Worm (Caenorhabditis elegans) whole organism, mixed stage, embryonic: Measurements from ENCODE around the gene K03B4.4.

Source experiments
- blmp-1 ChIP-seq: fragments of 150-350 bp; optimal IDR thresholded peaks from 2 replicates; lab custom pipeline; 2014; ENCODE audit warnings: missing biosample characterization, missing genetic modification characterization
- ceh-39 ChIP-seq: fragments of 150-350 bp; optimal IDR thresholded peaks from 2 replicates; lab custom pipeline; 2014; ENCODE audit warnings: missing biosample characterization, missing genetic modification characterization
- ces-1 ChIP-seq: fragments of 150-350 bp; optimal IDR thresholded peaks from 2 replicates; lab custom pipeline; 2014; ENCODE audit warnings: missing biosample characterization, missing genetic modification reagents, missing genetic modification characterization
- cnd-1 ChIP-seq: fragments of 200-800 bp; sonication (Bioruptor generic); optimal IDR thresholded peaks from 2 replicates; lab custom pipeline; 2018; ENCODE audit warnings: mild to moderate bottlenecking, missing genetic modification characterization, missing compliant biosample characterization
- elt-3 ChIP-seq: fragments of 150-350 bp; optimal IDR thresholded peaks from 2 replicates; lab custom pipeline; 2014; ENCODE audit warnings: missing biosample characterization, missing genetic modification characterization
- lin-13 ChIP-seq: fragments of 150-350 bp; optimal IDR thresholded peaks from 2 replicates; lab custom pipeline; 2014; ENCODE audit warnings: missing biosample characterization, missing genetic modification characterization
- lsy-2 ChIP-seq: fragments of 150-350 bp; optimal IDR thresholded peaks from 2 replicates; lab custom pipeline; 2014; ENCODE audit warnings: missing biosample characterization, missing genetic modification characterization
- mab-5 ChIP-seq: fragments of 150-350 bp; optimal IDR thresholded peaks from 2 replicates; lab custom pipeline; 2014; ENCODE audit warnings: missing biosample characterization, missing genetic modification characterization
- mep-1 ChIP-seq: fragments of 150-350 bp; optimal IDR thresholded peaks from 2 replicates; lab custom pipeline; 2017; ENCODE audit warnings: missing biosample characterization, missing genetic modification reagents, missing genetic modification characterization, inconsistent platforms
- nhr-2 ChIP-seq: fragments of 150-350 bp; optimal IDR thresholded peaks from 2 replicates; lab custom pipeline; 2014; ENCODE audit warnings: missing biosample characterization, missing genetic modification characterization
- nhr-76 ChIP-seq: sonication (generic microtip); optimal IDR thresholded peaks from 2 replicates; lab custom pipeline; 2017; ENCODE audit warnings: missing biosample characterization, missing genetic modification characterization
- tbx-8 ChIP-seq: fragments of 200-800 bp; sonication (Bioruptor generic); optimal IDR thresholded peaks from 2 replicates; lab custom pipeline; 2018; ENCODE audit warnings: mild to moderate bottlenecking, missing genetic modification characterization, moderate library complexity, missing compliant biosample characterization
- unc-120 ChIP-seq: sonication (generic microtip); optimal IDR thresholded peaks from 2 replicates; lab custom pipeline; 2017; ENCODE audit warnings: missing genetic modification characterization, missing compliant biosample characterization; ENCODE audit not compliant: poor library complexity, severe bottlenecking

DNA sequence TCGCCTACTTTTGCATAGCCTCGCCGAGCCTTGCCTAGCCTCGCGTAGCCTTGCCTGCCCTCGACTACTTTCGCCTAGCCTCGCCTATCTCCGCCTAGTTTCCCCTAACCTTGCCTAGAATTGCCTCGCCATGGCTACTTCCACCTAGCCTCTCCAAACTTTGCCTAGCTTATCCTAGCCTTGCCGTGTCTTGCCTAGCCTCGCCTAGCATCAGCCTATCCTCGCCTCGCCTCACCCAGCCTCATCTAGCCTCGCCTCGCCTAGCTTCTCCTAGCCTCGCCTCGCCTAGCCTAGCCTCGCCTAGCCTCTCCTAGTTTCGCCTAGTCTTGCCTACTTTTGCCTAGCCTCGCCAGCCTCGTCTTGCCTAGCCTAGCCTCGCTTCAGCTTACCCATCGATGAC, 14.7 kb upstream of the K03B4.4 start:
- TF ChIP-seq unc-120 (no peak), blmp-1 (tag; lab: Kevin White, UChicago) (no peak), mep-1 (tag; lab: Kevin White, UChicago) (no peak), elt-3 (tag; lab: Kevin White, UChicago) (no peak), ces-1 (no peak), cnd-1 (tag; lab: Kevin White, UChicago) (no peak), mab-5 (tag; lab: Kevin White, UChicago) (no peak), lsy-2 (no peak), nhr-76 (no peak), lin-13 (tag; lab: Kevin White, UChicago) (no peak), nhr-2 (no peak), tbx-8 (GFP tag; lab: Kevin White, UChicago) (no peak), ceh-39 (tag; lab: Kevin White, UChicago) (no peak)
